Worm (Caenorhabditis elegans): ENCODE data around the gene K08E5.1.

Gene K08E5.1

DNA sequence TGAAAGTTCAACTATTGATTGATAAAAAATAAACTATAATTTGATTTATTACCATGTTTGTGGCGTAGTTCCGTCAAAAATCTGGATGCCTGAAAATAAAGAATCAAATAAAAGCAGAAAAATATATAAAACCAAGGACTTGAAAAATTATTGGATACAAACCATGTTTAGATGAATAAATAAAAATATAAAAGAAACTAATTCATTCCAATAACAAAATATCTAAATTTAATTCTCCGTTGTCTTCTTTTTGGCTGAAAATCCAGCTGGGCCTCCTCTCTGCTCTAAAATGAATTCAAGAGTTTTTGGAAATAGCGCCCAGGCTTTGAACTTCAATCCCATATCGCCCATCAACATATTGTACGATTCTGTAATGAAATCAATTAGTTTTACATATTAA is 33.6 kb downstream of the K08E5.1 start, which contains the start of gene vps-29:
TSS of gene vps-29 (minus strand) at position 101 of the 400 bp plus-strand sequence.
- no peak for TF ChIP-seq F10B5.3 (tag; optimal IDR thresholded peaks at IDR 0.05)
- TF ChIP-seq lir-3 (tag; optimal IDR thresholded peaks at IDR 0.05): no peak

DNA sequence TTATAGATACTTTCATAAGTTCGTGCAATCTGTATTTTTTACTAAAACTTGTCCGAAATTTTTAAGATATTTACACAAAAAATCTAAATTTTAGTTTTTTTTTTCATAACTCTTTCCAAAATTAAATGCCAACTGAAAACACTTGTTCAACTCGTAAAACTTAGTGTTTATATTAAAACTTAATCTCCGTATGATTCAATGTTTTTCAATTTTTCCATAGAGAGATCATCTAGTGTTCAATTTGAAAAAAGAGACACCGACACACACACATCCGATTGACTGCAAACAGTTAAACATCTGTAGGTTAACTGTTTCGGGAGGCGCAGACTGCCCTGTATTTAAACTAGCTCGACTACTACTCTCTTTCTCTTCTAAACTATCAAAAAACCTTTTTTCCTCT is 37.6 kb downstream of the K08E5.1 start, which contains the start of gene T16H12.9:
TSS of gene T16H12.9 (plus strand) at position 301 of the 400 bp plus-strand sequence.
- TF ChIP-seq hlh-30 (tag; optimal IDR thresholded peaks at IDR 0.05; ENCODE audit: insufficient read depth) (no peak), egl-27 (tag; optimal IDR thresholded peaks at IDR 0.05) (no peak), fkh-10 (GFP tag; optimal IDR thresholded peaks at IDR 0.05) (no peak), nhr-25 (tag; optimal IDR thresholded peaks at IDR 0.05; ENCODE audit: borderline replicate concordance, insufficient read depth) (no peak), tag-97 (GFP tag; IDR thresholded peaks at IDR 0.05) (no peak), ceh-82 (tag; optimal IDR thresholded peaks at IDR 0.05) (no peak), nhr-77 (tag; optimal IDR thresholded peaks at IDR 0.05) (no peak), cey-2 (tag; optimal IDR thresholded peaks at IDR 0.05; ENCODE audit: borderline replicate concordance, insufficient read depth) (no peak), mdt-29 (GFP tag; IDR thresholded peaks at IDR 0.05) (no peak), zip-2 (tag; optimal IDR thresholded peaks at IDR 0.05) (no peak), nhr-6 (tag; optimal IDR thresholded peaks at IDR 0.05) (no peak), nhr-42 (GFP tag; IDR thresholded peaks at IDR 0.05) (no peak), F49E8.2 (tag; optimal IDR thresholded peaks at IDR 0.05; ENCODE audit: borderline replicate concordance) (no peak), lin-15B (tag; optimal IDR thresholded peaks at IDR 0.05) (no peak), F10B5.3 (tag; optimal IDR thresholded peaks at IDR 0.05) (no peak), nhr-76 (tag; optimal IDR thresholded peaks at IDR 0.05) (no peak)

- TF ChIP-seq egl-43 (GFP tag; IDR thresholded peaks at IDR 0.05) (no peak), mxl-2 (GFP tag; conservative IDR thresholded peaks at IDR 0.05) (no peak), mdt-29 (GFP tag; IDR thresholded peaks at IDR 0.05) (no peak), dmd-9 (GFP tag; IDR thresholded peaks at IDR 0.05) (no peak), fos-1 (tag; optimal IDR thresholded peaks at IDR 0.05) (no peak), nhr-76 (tag; optimal IDR thresholded peaks at IDR 0.05) (no peak), pqm-1 (tag; optimal IDR thresholded peaks at IDR 0.05) (no peak), R02D3.7 (tag; optimal IDR thresholded peaks at IDR 0.05) (no peak), madf-5 (GFP tag; IDR thresholded peaks at IDR 0.05) (no peak), aly-2 (tag; optimal IDR thresholded peaks at IDR 0.05) (no peak), mdl-1 (tag; optimal IDR thresholded peaks at IDR 0.05) (no peak), lin-1 (GFP tag; IDR thresholded peaks at IDR 0.05) (no peak), Y105C5A.15 (GFP tag; IDR thresholded peaks at IDR 0.05) (no peak), mep-1 (tag; optimal IDR thresholded peaks at IDR 0.05) (no peak), php-3 (GFP tag; IDR thresholded peaks at IDR 0.05) (no peak), zip-11 (GFP tag; IDR thresholded peaks at IDR 0.05) (no peak), ctbp-1 (GFP tag; IDR thresholded peaks at IDR 0.05) (no peak)
These were observed 40.2 kb downstream of the K08E5.1 start, which contains the start of gene srt-55 for ce11 chrIII:10106390-10106789. Gene srt-55 (minus strand): TSS chrIII:10106490.

DNA sequence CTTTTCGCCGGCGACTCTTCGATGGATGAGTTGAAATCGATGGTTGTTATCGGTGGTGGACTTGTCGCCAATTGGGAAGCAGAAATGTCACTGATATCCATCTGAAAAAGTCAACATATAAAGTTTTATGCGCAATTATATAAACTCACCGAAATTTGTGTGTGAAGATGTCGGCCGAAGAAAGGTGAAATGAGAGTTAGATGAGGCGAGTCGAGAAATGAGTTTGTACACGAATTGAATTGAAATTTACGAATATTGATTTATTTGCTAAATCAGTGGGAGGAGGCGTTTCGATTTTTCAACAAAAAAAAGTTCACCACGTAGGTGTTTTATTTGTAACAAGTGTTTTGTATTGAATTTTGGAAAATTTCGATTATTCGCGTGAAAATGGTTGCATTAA is 45.2 kb downstream of the K08E5.1 start, which contains the start of gene kel-10:
TSS of gene kel-10 (minus strand) at position 101 of the 400 bp plus-strand sequence.
- TF ChIP-seq ceh-28 (tag; optimal IDR thresholded peaks at IDR 0.05) (no peak), dve-1 (tag; optimal IDR thresholded peaks at IDR 0.05; ENCODE audit: insufficient read depth) (no peak), hmg-1.1 (GFP tag; IDR thresholded peaks at IDR 0.05) (no peak), ceh-20 (GFP tag; IDR thresholded peaks at IDR 0.05) (no peak), arid-1 (GFP tag; conservative IDR thresholded peaks at IDR 0.05) (no peak), zfp-2 (tag; optimal IDR thresholded peaks at IDR 0.05) (no peak), T26A8.4 (GFP tag; IDR thresholded peaks at IDR 0.05) (no peak), rbr-2 (tag; optimal IDR thresholded peaks at IDR 0.05) (no peak), skn-1 (tag; optimal IDR thresholded peaks at IDR 0.05) (no peak), mep-1 (tag; optimal IDR thresholded peaks at IDR 0.05) (no peak), F26F4.8 (GFP tag; conservative IDR thresholded peaks at IDR 0.05) (no peak), set-16 (GFP tag; IDR thresholded peaks at IDR 0.05) (no peak)
